Worm (Caenorhabditis elegans) whole organism, midembryonic: ENCODE results near the gene sago-1.

Source experiments
- flt-1 ChIP-seq: fragments of 200-800 bp; sonication (Bioruptor generic); IDR thresholded peaks from 2 replicates; pipeline ENCODE4 v1.3.6; 2022; ENCODE audit warnings: missing genetic modification characterization, missing compliant biosample characterization
- tab-1 ChIP-seq: fragments of 200-800 bp; sonication (Bioruptor generic); IDR thresholded peaks from 2 replicates; pipeline ENCODE4 v1.3.6; 2022; ENCODE audit warnings: missing genetic modification characterization, missing compliant biosample characterization

DNA sequence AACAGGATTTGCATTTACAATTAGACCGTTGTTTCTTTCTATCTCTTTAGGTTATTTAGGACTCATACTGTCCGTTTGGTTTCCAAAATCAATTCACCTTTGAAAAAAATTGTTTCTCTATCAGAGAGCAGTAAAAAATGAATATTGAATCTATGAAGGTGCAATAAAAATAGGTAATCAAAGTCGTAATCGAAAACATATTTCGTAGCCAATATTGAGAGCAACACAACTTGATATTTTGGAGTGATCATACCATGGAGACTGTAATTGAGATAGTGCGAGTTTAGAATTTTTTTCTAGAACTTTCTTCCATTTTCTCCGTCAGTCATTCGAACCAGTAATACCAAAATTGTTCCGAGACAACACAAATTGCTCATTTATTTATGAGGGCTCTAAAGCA is 33.0 kb upstream of the sago-1 start, which contains the start of gene F31F7.2:
- TF ChIP-seq tab-1, result no peak
- no peak for TF ChIP-seq flt-1
